Fruit fly (Drosophila melanogaster) whole organism, prepupa: ENCODE results near the gene Npc2g.

Experiments
- CG10669 ChIP-seq: fragments of 200-800 bp; sonication (Bioruptor generic); optimal IDR thresholded peaks from 3 replicates; lab custom pipeline; 2018; ENCODE audit warnings: missing biosample characterization, mild to moderate bottlenecking, missing genetic modification characterization, moderate library complexity
- CG15336 ChIP-seq: fragments of 200-800 bp; sonication (Bioruptor generic); IDR thresholded peaks from 2 replicates; pipeline ENCODE4 v1.3.6; 2022; ENCODE audit warnings: missing biosample characterization, missing genetic modification characterization
- CG31627 ChIP-seq: fragments of 200-800 bp; sonication (Bioruptor generic); optimal IDR thresholded peaks from 3 replicates; lab custom pipeline; 2016; ENCODE audit warnings: missing biosample characterization, missing genetic modification characterization
- CG32006 ChIP-seq: fragments of 200-800 bp; sonication (Bioruptor generic); optimal IDR thresholded peaks from 3 replicates; lab custom pipeline; 2017; ENCODE audit warnings: missing biosample characterization, mild to moderate bottlenecking, missing genetic modification characterization
- CG34406 ChIP-seq: fragments of 200-800 bp; sonication (Bioruptor generic); optimal IDR thresholded peaks from 3 replicates; lab custom pipeline; 2016; ENCODE audit warnings: missing biosample characterization, missing genetic modification characterization
- CG3919 ChIP-seq: fragments of 200-800 bp; sonication (Bioruptor generic); optimal IDR thresholded peaks from 3 replicates; lab custom pipeline; 2016; ENCODE audit warnings: missing biosample characterization, missing genetic modification characterization
- CG4318 ChIP-seq: fragments of 200-800 bp; sonication (Bioruptor generic); optimal IDR thresholded peaks from 3 replicates; lab custom pipeline; 2017; ENCODE audit warnings: missing biosample characterization, mild to moderate bottlenecking, missing genetic modification characterization
- CG6163 ChIP-seq: fragments of 200-800 bp; sonication (Bioruptor generic); IDR thresholded peaks from 3 replicates; pipeline ENCODE4 v1.3.6; 2022; ENCODE audit warnings: missing biosample characterization, missing genetic modification characterization
- CG6276 ChIP-seq: fragments of 200-800 bp; sonication (Bioruptor generic); optimal IDR thresholded peaks from 2 replicates; lab custom pipeline; 2017; ENCODE audit warnings: missing biosample characterization, mild to moderate bottlenecking, missing genetic modification characterization
- CG6792 ChIP-seq: fragments of 200-800 bp; sonication (Bioruptor generic); optimal IDR thresholded peaks from 3 replicates; lab custom pipeline; 2016; ENCODE audit warnings: missing biosample characterization, missing genetic modification characterization
- CG6808 ChIP-seq: fragments of 200-800 bp; sonication (Bioruptor generic); optimal IDR thresholded peaks from 3 replicates; lab custom pipeline; 2017; ENCODE audit warnings: missing biosample characterization, missing genetic modification characterization, mild to moderate bottlenecking, moderate library complexity, missing genetic modification reagents
- CG6854 ChIP-seq: fragments of 200-800 bp; sonication (Bioruptor generic); optimal IDR thresholded peaks from 2 replicates; lab custom pipeline; 2017; ENCODE audit warnings: missing biosample characterization, mild to moderate bottlenecking, missing genetic modification characterization
- CG8632 ChIP-seq: fragments of 200-800 bp; sonication (Bioruptor generic); optimal IDR thresholded peaks from 3 replicates; lab custom pipeline; 2016; ENCODE audit warnings: missing biosample characterization, missing genetic modification characterization
- Eip75B ChIP-seq: fragments of 200-800 bp; sonication (Bioruptor generic); optimal IDR thresholded peaks from 3 replicates; lab custom pipeline; 2016; ENCODE audit warnings: missing biosample characterization, missing genetic modification characterization
- Eip78C ChIP-seq: fragments of 200-800 bp; sonication (Bioruptor generic); peaks from one replicate; lab custom pipeline; 2016; ENCODE audit warnings: missing biosample characterization, missing genetic modification characterization
- Ets96B ChIP-seq: fragments of 200-800 bp; optimal IDR thresholded peaks from 2 replicates; lab custom pipeline; 2019; ENCODE audit warnings: missing biosample characterization, mild to moderate bottlenecking, missing genetic modification characterization, moderate library complexity
- Hr39 ChIP-seq: fragments of 200-800 bp; sonication (Bioruptor generic); optimal IDR thresholded peaks from 2 replicates; lab custom pipeline; 2016; ENCODE audit warnings: missing biosample characterization, missing genetic modification characterization
- Hr4 ChIP-seq: fragments of 200-800 bp; sonication (Bioruptor generic); optimal IDR thresholded peaks from 3 replicates; lab custom pipeline; 2016; ENCODE audit warnings: missing biosample characterization, missing genetic modification characterization
- Lpt ChIP-seq: fragments of 200-800 bp; sonication (Bioruptor generic); optimal IDR thresholded peaks from 3 replicates; lab custom pipeline; 2016; ENCODE audit warnings: missing biosample characterization, missing genetic modification characterization
- Met ChIP-seq: fragments of 200-800 bp; sonication (Bioruptor generic); optimal IDR thresholded peaks from 3 replicates; lab custom pipeline; 2016; ENCODE audit warnings: missing biosample characterization, missing genetic modification characterization
- OdsH ChIP-seq: fragments of 200-800 bp; sonication (Bioruptor generic); optimal IDR thresholded peaks from 3 replicates; lab custom pipeline; 2016; ENCODE audit warnings: missing biosample characterization, missing genetic modification characterization
- Sox14 ChIP-seq: fragments of 200-800 bp; sonication (Bioruptor generic); optimal IDR thresholded peaks from 3 replicates; lab custom pipeline; 2016; ENCODE audit warnings: missing biosample characterization, missing genetic modification characterization
- Sox15 ChIP-seq: fragments of 200-800 bp; sonication (Bioruptor generic); optimal IDR thresholded peaks from 3 replicates; lab custom pipeline; 2016; ENCODE audit warnings: missing biosample characterization, missing genetic modification characterization
- achi ChIP-seq: fragments of 200-800 bp; sonication (Bioruptor generic); optimal IDR thresholded peaks from 3 replicates; lab custom pipeline; 2016; ENCODE audit warnings: missing biosample characterization, missing genetic modification characterization
- cyc ChIP-seq: fragments of 200-800 bp; sonication (Bioruptor generic); optimal IDR thresholded peaks from 3 replicates; lab custom pipeline; 2016; ENCODE audit warnings: missing biosample characterization, missing genetic modification characterization
- dsx ChIP-seq: fragments of 200-800 bp; optimal IDR thresholded peaks from 3 replicates; lab custom pipeline; 2019; ENCODE audit warnings: missing biosample characterization, mild to moderate bottlenecking, missing genetic modification characterization, moderate library complexity; ENCODE audit not compliant: poor library complexity, severe bottlenecking
- eg ChIP-seq: fragments of 200-800 bp; sonication (Bioruptor generic); IDR thresholded peaks from 3 replicates; pipeline ENCODE4 v1.3.6; 2022; ENCODE audit warnings: missing biosample characterization, missing genetic modification characterization
- esn ChIP-seq: fragments of 200-800 bp; sonication (Bioruptor generic); optimal IDR thresholded peaks from 2 replicates; lab custom pipeline; 2016; ENCODE audit warnings: missing biosample characterization, mild to moderate bottlenecking, missing genetic modification characterization, moderate library complexity
- fd59A ChIP-seq: fragments of 200-800 bp; sonication (Bioruptor generic); optimal IDR thresholded peaks from 2 replicates; lab custom pipeline; 2017; ENCODE audit warnings: missing biosample characterization, mild to moderate bottlenecking, missing genetic modification characterization, missing genetic modification reagents
- fd85E ChIP-seq: fragments of 200-800 bp; sonication (Bioruptor generic); optimal IDR thresholded peaks from 3 replicates; lab custom pipeline; 2016; ENCODE audit warnings: missing biosample characterization, missing genetic modification characterization
- lz ChIP-seq: fragments of 200-800 bp; sonication (Bioruptor generic); optimal IDR thresholded peaks from 3 replicates; lab custom pipeline; 2016; ENCODE audit warnings: missing biosample characterization, missing genetic modification characterization
- net ChIP-seq: fragments of 200-800 bp; sonication (Bioruptor generic); optimal IDR thresholded peaks from 3 replicates; lab custom pipeline; 2016; ENCODE audit warnings: missing biosample characterization, missing genetic modification characterization
- pdm3 ChIP-seq: fragments of 200-800 bp; sonication (Bioruptor generic); optimal IDR thresholded peaks from 3 replicates; lab custom pipeline; 2016; ENCODE audit warnings: missing biosample characterization, missing genetic modification characterization
- spab ChIP-seq: fragments of 200-800 bp; sonication (Bioruptor generic); optimal IDR thresholded peaks from 2 replicates; lab custom pipeline; 2017; ENCODE audit warnings: missing biosample characterization, mild to moderate bottlenecking, missing genetic modification characterization, missing genetic modification reagents
- svp ChIP-seq: fragments of 200-800 bp; sonication (Bioruptor generic); peaks from one replicate; lab custom pipeline; 2016; ENCODE audit warnings: missing biosample characterization, missing genetic modification characterization
- topi ChIP-seq: fragments of 200-800 bp; sonication (Bioruptor generic); optimal IDR thresholded peaks from 3 replicates; lab custom pipeline; 2016; ENCODE audit warnings: missing biosample characterization, missing genetic modification characterization
- vri ChIP-seq: fragments of 200-800 bp; sonication (Bioruptor generic); optimal IDR thresholded peaks from 3 replicates; lab custom pipeline; 2016; ENCODE audit warnings: missing biosample characterization, mild to moderate bottlenecking, missing genetic modification characterization

The Npc2g gene

DNA sequence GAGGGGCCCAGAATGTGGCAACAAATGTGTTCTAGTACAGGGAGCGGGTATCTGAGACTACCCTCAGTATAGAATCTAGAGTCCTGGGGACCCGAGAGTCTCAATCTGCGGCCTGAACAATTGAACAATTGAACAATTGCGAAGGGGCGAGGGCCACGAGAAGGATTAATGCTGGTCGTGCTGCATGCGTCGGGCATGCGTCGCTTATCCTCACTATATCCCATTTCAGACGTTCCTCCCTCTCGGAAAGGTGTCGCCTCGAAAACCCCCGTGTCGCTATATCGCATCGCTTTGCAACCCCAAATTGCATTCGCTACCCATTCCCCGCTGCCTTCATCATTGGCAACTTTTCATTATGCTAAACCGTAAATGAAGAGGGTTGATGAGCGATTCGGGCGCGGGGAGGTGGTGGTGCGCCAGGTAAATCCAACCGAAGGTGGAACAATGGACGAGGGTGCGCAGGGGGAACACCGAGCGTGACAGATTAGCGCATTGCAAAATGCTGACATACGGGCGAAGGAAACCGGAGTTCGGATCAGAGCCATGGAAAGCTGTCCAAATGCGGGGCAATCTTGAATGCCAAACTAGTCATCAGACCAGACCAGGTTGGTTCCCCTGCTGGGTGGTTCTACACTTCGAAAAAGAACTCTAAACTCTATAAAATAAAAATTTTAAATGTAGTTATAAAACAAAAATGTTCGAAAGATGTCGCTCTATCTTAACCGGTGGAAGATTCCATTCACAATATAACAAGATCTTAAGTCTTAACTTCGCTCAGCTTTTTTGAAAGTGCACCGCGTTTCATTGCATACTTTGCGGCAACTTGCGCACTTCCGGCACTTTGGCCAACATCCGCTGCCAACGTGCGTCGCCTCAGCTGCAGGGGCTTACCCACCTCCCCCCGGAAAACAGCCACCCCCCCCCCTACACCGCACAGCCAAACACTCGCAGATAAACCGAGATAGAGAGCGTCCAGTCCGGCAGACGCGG lies 14.0 kb upstream of the Npc2g start (continued):
- peak; percentile 9 for TF ChIP-seq Met (GFP tag; lab: Kevin White, UChicago)
- TF ChIP-seq svp (GFP tag; lab: Kevin White, UChicago): peak; percentile 48
- TF ChIP-seq Lpt (GFP tag; lab: Kevin White, UChicago): no peak
- no peak for TF ChIP-seq fd59A (GFP tag; lab: Kevin White, UChicago)
- TF ChIP-seq CG8632: no peak

DNA sequence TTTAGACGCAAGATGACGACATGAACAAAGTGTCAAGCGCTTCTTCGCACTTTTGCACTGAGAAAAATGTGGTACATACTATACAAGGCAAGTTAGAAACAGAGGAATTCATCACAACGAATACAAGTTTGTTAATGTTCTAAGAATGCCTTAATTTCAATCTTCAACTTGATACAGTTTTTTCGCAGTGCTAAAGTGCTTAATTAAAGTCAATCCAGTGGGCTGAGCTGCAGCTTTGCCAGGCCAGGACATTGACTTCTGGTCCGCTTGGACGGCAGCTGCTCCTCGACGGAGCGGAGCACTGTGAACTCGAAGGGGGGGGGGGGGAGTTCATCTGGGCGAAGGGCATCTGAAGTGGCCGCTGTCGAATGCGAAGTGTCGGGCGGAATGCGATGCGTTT lies 11.1 kb upstream of the Npc2g start:
- peak; percentile 69 for TF ChIP-seq Eip78C (GFP tag; lab: Kevin White, UChicago)
- TF ChIP-seq CG4318 (GFP tag; lab: Kevin White, UChicago): no peak
- peak; percentile 15 for TF ChIP-seq Hr39
- peak; percentile 15 for TF ChIP-seq Ets96B (tag; lab: Kevin White, UChicago)
- peak; percentile 69 for TF ChIP-seq svp (GFP tag; lab: Kevin White, UChicago)
- peak; percentile 59; the same call in 2 of the 3 replicates for TF ChIP-seq CG6163 (GFP tag; lab: Robert Waterston, UW)
- no peak for TF ChIP-seq CG32006 (GFP tag; lab: Kevin White, UChicago)
- peak; percentile 0 for TF ChIP-seq esn (GFP tag; lab: Kevin White, UChicago)
- no peak for TF ChIP-seq spab (GFP tag; lab: Kevin White, UChicago)
- TF ChIP-seq CG31627 (GFP tag; lab: Kevin White, UChicago): peak; percentile 18
- peak; percentile 4 for TF ChIP-seq fd59A (GFP tag; lab: Kevin White, UChicago)
- TF ChIP-seq pdm3: peak; percentile 8
- no peak for TF ChIP-seq Lpt (GFP tag; lab: Kevin White, UChicago)
- TF ChIP-seq net: no peak
- TF ChIP-seq CG6792 (GFP tag; lab: Kevin White, UChicago): peak; percentile 1
- peak; percentile 11 for TF ChIP-seq CG10669
- peak; percentile 7 for TF ChIP-seq dsx
- TF ChIP-seq Eip75B (GFP tag; lab: Kevin White, UChicago): peak; percentile 2
- TF ChIP-seq CG3919 (GFP tag; lab: Kevin White, UChicago): peak; percentile 14
- TF ChIP-seq, all 60 proteins: peak for 14

DNA sequence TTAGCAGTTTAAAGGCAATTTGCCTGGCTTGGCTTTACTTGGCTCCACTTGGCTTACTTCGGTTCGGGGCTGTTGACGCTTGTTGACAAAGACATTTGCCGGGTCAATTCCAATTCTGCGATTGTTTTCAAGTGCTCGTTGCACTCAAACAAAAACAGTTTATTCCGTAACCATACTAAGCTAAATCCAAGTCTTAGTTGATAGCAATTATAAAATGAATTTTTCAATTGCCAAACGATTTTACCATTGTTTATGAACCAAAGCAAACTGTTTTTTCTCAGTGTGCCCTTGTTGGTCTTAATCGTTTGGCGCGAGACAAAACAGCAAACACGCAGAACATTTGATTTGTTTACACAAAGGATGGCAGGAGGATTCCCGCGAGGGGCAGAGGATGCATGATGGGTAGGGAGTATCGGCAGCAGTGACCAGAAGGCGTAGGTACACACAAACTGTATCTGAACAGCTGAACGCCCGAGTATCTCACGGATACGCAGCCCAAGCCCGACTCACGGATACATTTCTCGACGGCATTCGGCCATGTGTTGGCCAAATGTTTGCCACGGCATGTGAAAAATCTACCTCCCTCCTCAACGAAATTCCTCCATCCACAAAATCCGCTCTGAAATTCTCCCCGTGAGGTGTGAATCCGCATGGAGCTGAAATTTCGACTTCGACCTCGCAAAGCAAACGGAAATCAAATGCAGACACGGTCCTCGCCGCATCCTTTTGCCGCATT lies 9.6 kb upstream of the Npc2g start:
- TF ChIP-seq CG6854 (GFP tag; lab: Kevin White, UChicago) (no peak), Eip75B (GFP tag; lab: Kevin White, UChicago) (no peak), svp (GFP tag; lab: Kevin White, UChicago) (peak; percentile 62), OdsH (GFP tag; lab: Kevin White, UChicago) (no peak)

- TF ChIP-seq Sox14 (GFP tag; lab: Kevin White, UChicago): no peak
- TF ChIP-seq svp (GFP tag; lab: Kevin White, UChicago): peak; percentile 43
- no peak for TF ChIP-seq CG6276 (GFP tag; lab: Kevin White, UChicago)
- no peak for TF ChIP-seq eg (GFP tag; lab: Robert Waterston, UW)
Observed at dm6 chr3R:30750898-30751297, 5.8 kb upstream of the Npc2g start.

dm6 chr3R:30747039-30747438 lies 2.0 kb upstream of the Npc2g start:
- TF ChIP-seq achi: no peak
- no peak for TF ChIP-seq Sox14 (GFP tag; lab: Kevin White, UChicago)
- TF ChIP-seq fd85E (GFP tag; lab: Kevin White, UChicago): no peak
- 0 out of 3 replicates have a peak, but pooled peaks have one; percentile 15 for TF ChIP-seq eg (GFP tag; lab: Robert Waterston, UW)
- TF ChIP-seq Hr39: peak; percentile 32
- TF ChIP-seq fd59A (GFP tag; lab: Kevin White, UChicago): no peak
- TF ChIP-seq CG31627 (GFP tag; lab: Kevin White, UChicago): peak; percentile 17
- TF ChIP-seq lz (GFP tag; lab: Kevin White, UChicago): no peak
- no peak for TF ChIP-seq Met (GFP tag; lab: Kevin White, UChicago)
- no peak for TF ChIP-seq Eip75B (GFP tag; lab: Kevin White, UChicago)
- no peak for TF ChIP-seq CG8632
- no peak for TF ChIP-seq spab (GFP tag; lab: Kevin White, UChicago)
- TF ChIP-seq CG15336: 0 out of 2 replicates have a peak, but pooled peaks have one; percentile 9
- TF ChIP-seq pdm3: no peak
- no peak for TF ChIP-seq dsx
- no peak for TF ChIP-seq Sox15 (GFP tag; lab: Kevin White, UChicago)
- no peak for TF ChIP-seq CG6276 (GFP tag; lab: Kevin White, UChicago)
- TF ChIP-seq CG32006 (GFP tag; lab: Kevin White, UChicago): no peak
- no peak for TF ChIP-seq Hr4 (GFP tag; lab: Kevin White, UChicago)
- TF ChIP-seq topi: no peak
- no peak for TF ChIP-seq CG6854 (GFP tag; lab: Kevin White, UChicago)
- TF ChIP-seq Eip78C (GFP tag; lab: Kevin White, UChicago): peak; percentile 62
- peak; percentile 10 for TF ChIP-seq OdsH (GFP tag; lab: Kevin White, UChicago)
- TF ChIP-seq CG6808 (GFP tag; lab: Kevin White, UChicago): no peak
- TF ChIP-seq CG34406: no peak
- no peak for TF ChIP-seq cyc
- no peak for TF ChIP-seq CG4318 (GFP tag; lab: Kevin White, UChicago)
- TF ChIP-seq vri (GFP tag; lab: Kevin White, UChicago): no peak
